Worm (Caenorhabditis elegans) whole organism, L2 larva: Measurements from ENCODE around the gene fbxa-96.

Source experiments
- C34F6.9 ChIP-seq: fragments of 150-350 bp; optimal IDR thresholded peaks from 2 replicates; lab custom pipeline; 2014; ENCODE audit warnings: missing biosample characterization, missing genetic modification characterization
- F13H6.1 ChIP-seq: sonication (generic microtip); optimal IDR thresholded peaks from 2 replicates; lab custom pipeline; 2016; ENCODE audit warnings: missing genetic modification characterization, missing compliant biosample characterization
- Y55F3AM.14 ChIP-seq: fragments of 200-800 bp; sonication (Bioruptor generic); optimal IDR thresholded peaks from 2 replicates; lab custom pipeline; 2018; ENCODE audit warnings: mild to moderate bottlenecking, missing genetic modification characterization, missing compliant biosample characterization
- alr-1 ChIP-seq: fragments of 150-350 bp; optimal IDR thresholded peaks from 2 replicates; lab custom pipeline; 2014; ENCODE audit warnings: missing biosample characterization, missing genetic modification characterization
- aly-2 ChIP-seq: fragments of 150-350 bp; optimal IDR thresholded peaks from 2 replicates; lab custom pipeline; 2014; ENCODE audit warnings: missing biosample characterization, missing genetic modification characterization
- ama-1 ChIP-seq: fragments of 150-350 bp; optimal IDR thresholded peaks from 2 replicates; lab custom pipeline; 2018; ENCODE audit warnings: inconsistent platforms
- blmp-1 ChIP-seq: sonication (generic microtip); optimal IDR thresholded peaks from 2 replicates; lab custom pipeline; 2017; ENCODE audit warnings: missing genetic modification characterization, mild to moderate bottlenecking, missing compliant biosample characterization, antibody characterized with exemption, moderate library complexity; ENCODE audit not compliant: insufficient read depth
- ceh-82 ChIP-seq: fragments of 150-350 bp; optimal IDR thresholded peaks from 2 replicates; lab custom pipeline; 2014; ENCODE audit warnings: missing biosample characterization, missing genetic modification characterization
- crh-2 ChIP-seq: sonication (generic microtip); optimal IDR thresholded peaks from 2 replicates; lab custom pipeline; 2017; ENCODE audit warnings: missing biosample characterization, missing genetic modification characterization
- dmd-4 ChIP-seq: sonication (generic microtip); optimal IDR thresholded peaks from 2 replicates; lab custom pipeline; 2017; ENCODE audit warnings: missing biosample characterization, missing genetic modification characterization
- egl-27 ChIP-seq: sonication (generic microtip); optimal IDR thresholded peaks from 3 replicates; lab custom pipeline; 2017; ENCODE audit warnings: missing biosample characterization, missing genetic modification reagents, missing genetic modification characterization
- elt-3 ChIP-seq: sonication (generic microtip); optimal IDR thresholded peaks from 2 replicates; lab custom pipeline; 2017; ENCODE audit warnings: missing biosample characterization, missing genetic modification characterization
- fos-1 ChIP-seq: fragments of 150-350 bp; optimal IDR thresholded peaks from 2 replicates; lab custom pipeline; 2014; ENCODE audit warnings: missing biosample characterization, missing genetic modification characterization
- gmeb-1 ChIP-seq: fragments of 150-350 bp; optimal IDR thresholded peaks from 2 replicates; lab custom pipeline; 2014; ENCODE audit warnings: missing biosample characterization, missing genetic modification characterization
- lin-13 ChIP-seq: fragments of 150-350 bp; optimal IDR thresholded peaks from 2 replicates; lab custom pipeline; 2014; ENCODE audit warnings: missing biosample characterization, missing genetic modification reagents, missing genetic modification characterization
- lsy-2 ChIP-seq, 2 experiments: fragments of 150-350 bp in 1 of 2; sonication (generic microtip) in 1 of 2; optimal IDR thresholded peaks; 2 replicates each; lab custom pipeline; 2014 to 2017; ENCODE audit warnings: missing biosample characterization in 2 of 2, missing genetic modification characterization in 2 of 2
- mab-5 ChIP-seq: fragments of 150-350 bp; optimal IDR thresholded peaks from 2 replicates; lab custom pipeline; 2014; ENCODE audit warnings: missing biosample characterization, missing genetic modification characterization
- mdl-1 ChIP-seq, 2 experiments: fragments of 150-350 bp in 1 of 2; sonication (generic microtip) in 1 of 2; optimal IDR thresholded peaks; 2 replicates each; lab custom pipeline; 2017; ENCODE audit warnings: missing biosample characterization in 2 of 2, missing genetic modification characterization in 2 of 2
- nhr-10 ChIP-seq: sonication (generic microtip); optimal IDR thresholded peaks from 2 replicates; lab custom pipeline; 2017; ENCODE audit warnings: missing biosample characterization, missing genetic modification characterization
- nhr-12 ChIP-seq: fragments of 150-350 bp; optimal IDR thresholded peaks from 2 replicates; lab custom pipeline; 2014; ENCODE audit warnings: missing biosample characterization, missing genetic modification characterization
- nhr-129 ChIP-seq: fragments of 150-350 bp; optimal IDR thresholded peaks from 2 replicates; lab custom pipeline; 2014; ENCODE audit warnings: missing biosample characterization, missing genetic modification characterization
- nhr-21 ChIP-seq: fragments of 150-350 bp; optimal IDR thresholded peaks from 2 replicates; lab custom pipeline; 2014; ENCODE audit warnings: missing biosample characterization, missing genetic modification characterization
- nhr-23 ChIP-seq: fragments of 150-350 bp; optimal IDR thresholded peaks from 2 replicates; lab custom pipeline; 2014; ENCODE audit warnings: missing biosample characterization, missing genetic modification reagents, missing genetic modification characterization
- nhr-237 ChIP-seq: fragments of 150-350 bp; optimal IDR thresholded peaks from 2 replicates; lab custom pipeline; 2014; ENCODE audit warnings: missing biosample characterization, missing genetic modification characterization
- nhr-25 ChIP-seq: fragments of 150-350 bp; sonication (generic microtip); optimal IDR thresholded peaks from 3 replicates; lab custom pipeline; 2014; ENCODE audit warnings: missing biosample characterization, missing genetic modification characterization
- nhr-6 ChIP-seq: fragments of 150-350 bp; optimal IDR thresholded peaks from 2 replicates; lab custom pipeline; 2014; ENCODE audit warnings: missing biosample characterization, missing genetic modification characterization
- nhr-77 ChIP-seq: fragments of 150-350 bp; optimal IDR thresholded peaks from 2 replicates; lab custom pipeline; 2014; ENCODE audit warnings: missing biosample characterization, missing genetic modification characterization
- sem-4 ChIP-seq: fragments of 150-350 bp; optimal IDR thresholded peaks from 2 replicates; lab custom pipeline; 2014; ENCODE audit warnings: missing biosample characterization, missing genetic modification reagents, missing genetic modification characterization
- skn-1 ChIP-seq: sonication (generic microtip); optimal IDR thresholded peaks from 2 replicates; lab custom pipeline; 2017; ENCODE audit warnings: missing biosample characterization, missing genetic modification characterization
- sma-3 ChIP-seq: sonication (generic microtip); optimal IDR thresholded peaks from 2 replicates; lab custom pipeline; 2016; ENCODE audit warnings: missing genetic modification reagents, missing genetic modification characterization, missing compliant biosample characterization
- snpc-4 ChIP-seq: fragments of 150-350 bp; optimal IDR thresholded peaks from 2 replicates; lab custom pipeline; 2014; ENCODE audit warnings: missing biosample characterization, missing genetic modification characterization
- unc-39 ChIP-seq: fragments of 150-350 bp; optimal IDR thresholded peaks from 2 replicates; lab custom pipeline; 2014; ENCODE audit warnings: missing biosample characterization, missing genetic modification characterization
- unc-55 ChIP-seq: fragments of 150-350 bp; sonication (generic microtip); optimal IDR thresholded peaks from 3 replicates; lab custom pipeline; 2014; ENCODE audit warnings: missing biosample characterization, missing genetic modification reagents, missing genetic modification characterization
- zag-1 ChIP-seq: fragments of 150-350 bp; optimal IDR thresholded peaks from 2 replicates; lab custom pipeline; 2014; ENCODE audit warnings: missing biosample characterization, missing genetic modification characterization
- ztf-1 ChIP-seq: fragments of 200-800 bp; sonication (Bioruptor generic); conservative IDR thresholded peaks from 2 replicates; pipeline ENCODE4 v1.3.6; 2022; ENCODE audit warnings: missing genetic modification characterization, missing compliant biosample characterization
- ztf-11 ChIP-seq: sonication (generic microtip); optimal IDR thresholded peaks from 2 replicates; lab custom pipeline; 2017; ENCODE audit warnings: missing biosample characterization, missing genetic modification characterization
- ztf-4 ChIP-seq: fragments of 150-350 bp; optimal IDR thresholded peaks from 2 replicates; lab custom pipeline; 2014; ENCODE audit warnings: missing biosample characterization, missing genetic modification characterization

fbxa-96 gene

DNA sequence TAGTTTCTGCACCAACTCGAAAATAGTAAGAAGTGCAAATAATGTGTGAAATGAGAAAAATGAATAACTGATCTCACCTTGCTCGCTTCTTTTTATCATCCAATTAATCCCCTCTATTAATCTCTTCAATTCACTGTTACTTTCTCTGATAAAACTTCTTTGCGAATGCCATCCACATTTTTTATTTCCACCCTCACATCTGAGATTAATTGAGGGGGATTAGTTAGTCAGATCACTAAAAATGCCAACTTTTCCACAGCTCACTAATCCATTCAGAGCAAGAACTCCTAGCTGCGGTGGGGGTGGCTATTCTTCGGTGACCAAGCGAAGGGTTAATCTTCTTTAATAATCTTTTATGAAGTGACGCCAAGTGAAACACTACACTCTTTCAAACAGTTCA lies 25.4 kb downstream of the fbxa-96 start, which contains the start of gene dsc-1:
TSS of gene dsc-1 (minus strand) at position 46 of the 400 bp plus-strand sequence.
- TF ChIP-seq aly-2 (tag; lab: Kevin White, UChicago): no peak
- no peak for TF ChIP-seq nhr-21 (tag; lab: Kevin White, UChicago)
- no peak for TF ChIP-seq elt-3 (tag; lab: Kevin White, UChicago)
- TF ChIP-seq mab-5 (tag; lab: Kevin White, UChicago): no peak
- TF ChIP-seq ztf-4: no peak
- TF ChIP-seq ceh-82 (tag; lab: Kevin White, UChicago): no peak
- no peak for TF ChIP-seq crh-2 (tag; lab: Kevin White, UChicago)
- TF ChIP-seq zag-1 (tag; lab: Kevin White, UChicago): no peak
- TF ChIP-seq unc-39 (tag; lab: Kevin White, UChicago): no peak

DNA sequence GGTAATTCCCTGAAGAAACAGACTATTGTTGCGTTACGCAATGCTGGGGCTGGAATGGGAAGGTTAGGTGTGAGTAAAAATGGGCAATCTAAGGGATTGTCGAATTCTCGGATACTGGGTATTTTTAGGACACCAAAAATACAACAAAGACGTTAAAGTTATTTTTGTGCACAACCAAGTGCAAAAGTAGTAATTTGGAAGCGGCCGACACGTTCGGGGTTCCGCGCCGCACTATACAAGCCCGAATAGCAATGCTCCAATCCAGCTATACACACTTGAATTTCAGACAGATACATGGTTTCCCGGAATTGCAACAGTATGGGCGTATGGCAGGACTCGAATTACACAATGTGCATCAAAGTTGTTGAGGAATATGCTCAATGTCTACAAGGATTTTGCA lies 32.2 kb downstream of the fbxa-96 start:
- TF ChIP-seq snpc-4 (tag; lab: Kevin White, UChicago): peak; percentile 24
- no peak for TF ChIP-seq nhr-25
- TF ChIP-seq, all 48 proteins: peak for 1

DNA sequence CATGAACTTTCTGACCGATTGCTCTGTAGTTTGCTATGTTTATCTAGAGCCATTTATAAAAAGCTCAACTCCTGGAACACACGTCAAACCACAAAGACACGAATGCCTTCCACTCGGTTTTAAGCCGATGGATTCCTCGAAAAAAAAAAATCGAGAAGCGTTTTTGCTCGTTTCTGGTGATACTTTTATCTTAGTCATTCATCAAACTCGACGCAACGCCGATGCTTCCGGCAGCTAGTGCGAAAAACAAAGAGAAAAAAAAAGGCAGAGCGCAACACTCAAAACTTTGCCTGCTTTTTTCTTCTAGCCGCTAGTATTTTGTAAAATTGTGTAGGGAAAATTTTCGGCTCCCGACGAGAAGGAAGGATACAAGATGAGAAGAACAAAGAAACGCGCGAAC lies 32.6 kb downstream of the fbxa-96 start:
- TF ChIP-seq mab-5 (tag; lab: Kevin White, UChicago) (peak; percentile 68), egl-27 (tag; lab: Kevin White, UChicago) (peak; percentile 4), lsy-2 (tag; optimal IDR thresholded peaks at IDR 0.05; lab: Kevin White, UChicago) (peak in 1 of 2 experiments; percentile 3), ama-1 (lab: Kevin White, UChicago) (no peak), unc-55 (GFP tag; lab: Kevin White, UChicago) (peak; percentile 77)

DNA sequence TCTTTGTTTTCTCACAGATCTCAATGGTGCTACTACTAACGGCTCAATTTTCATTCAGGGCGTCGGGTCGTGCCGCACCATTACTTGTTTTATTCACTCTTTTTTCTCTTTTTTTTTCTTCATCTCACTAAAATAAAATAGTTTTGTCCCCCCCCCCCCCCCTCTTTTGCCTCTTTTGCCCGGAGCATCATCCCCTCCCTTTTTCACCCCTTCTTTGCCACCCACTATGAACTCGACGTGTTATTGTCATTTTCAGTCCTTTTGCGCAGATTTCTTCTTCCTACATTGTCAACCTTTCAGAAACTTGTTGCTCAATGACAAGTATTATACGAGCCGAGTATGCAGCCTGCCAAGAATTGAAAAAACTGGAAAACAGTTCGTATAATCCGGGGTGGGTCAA lies 34.2 kb downstream of the fbxa-96 start, which contains the start of gene seb-3:
TSS of gene seb-3 (plus strand) at position 301 of the 400 bp plus-strand sequence.
- no peak for TF ChIP-seq mdl-1 (tag; optimal IDR thresholded peaks at IDR 0.05; lab: Kevin White, UChicago)
- TF ChIP-seq gmeb-1 (tag; lab: Kevin White, UChicago): no peak
- no peak for TF ChIP-seq lsy-2 (tag; optimal IDR thresholded peaks at IDR 0.05; lab: Kevin White, UChicago)
- TF ChIP-seq crh-2 (tag; lab: Kevin White, UChicago): no peak
- TF ChIP-seq nhr-77 (tag; lab: Kevin White, UChicago): no peak
- TF ChIP-seq Y55F3AM.14 (GFP tag; lab: Kevin White, UChicago): no peak
- no peak for TF ChIP-seq elt-3 (tag; lab: Kevin White, UChicago)
- TF ChIP-seq nhr-25: no peak
- no peak for TF ChIP-seq nhr-10 (tag; lab: Kevin White, UChicago)
- no peak for TF ChIP-seq egl-27 (tag; lab: Kevin White, UChicago)
- TF ChIP-seq blmp-1: no peak
- TF ChIP-seq, all 48 proteins: peak for 0

DNA sequence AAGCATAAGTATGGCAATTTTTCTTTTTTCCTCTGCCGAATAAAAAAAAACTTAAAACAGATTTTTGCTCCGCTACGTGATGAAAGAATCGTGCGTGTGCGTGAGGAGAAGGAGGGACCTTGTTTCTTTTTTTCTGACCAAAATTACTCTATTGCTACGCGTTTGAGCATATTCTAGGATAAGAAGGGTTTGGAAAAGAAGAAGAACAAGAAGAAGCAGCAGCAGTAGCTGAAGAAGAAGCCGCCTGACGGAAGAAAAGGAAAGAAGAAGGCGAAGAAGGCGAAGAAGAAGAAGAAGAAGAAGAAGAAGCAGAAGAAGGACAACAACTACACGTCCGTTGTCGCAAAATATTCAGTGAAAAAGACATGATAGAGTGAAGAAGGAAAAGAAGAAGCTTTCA lies 44.1 kb downstream of the fbxa-96 start:
- TF ChIP-seq unc-55 (GFP tag; lab: Kevin White, UChicago): peak; percentile 42
- no peak for TF ChIP-seq ztf-11 (tag; lab: Kevin White, UChicago)
- no peak for TF ChIP-seq ama-1 (lab: Kevin White, UChicago)
- no peak for TF ChIP-seq ztf-1 (GFP tag; lab: Robert Waterston, UW)
- TF ChIP-seq Y55F3AM.14 (GFP tag; lab: Kevin White, UChicago): no peak
- TF ChIP-seq blmp-1: no peak
- no peak for TF ChIP-seq skn-1 (tag; lab: Kevin White, UChicago)
- no peak for TF ChIP-seq dmd-4 (tag; lab: Kevin White, UChicago)
- TF ChIP-seq sma-3 (GFP tag; lab: Kevin White, UChicago): no peak
- no peak for TF ChIP-seq nhr-12
- TF ChIP-seq egl-27 (tag; lab: Kevin White, UChicago): peak; percentile 11
- no peak for TF ChIP-seq alr-1 (tag; lab: Kevin White, UChicago)
- TF ChIP-seq nhr-21 (tag; lab: Kevin White, UChicago): no peak
- no peak for TF ChIP-seq sem-4
- TF ChIP-seq aly-2 (tag; lab: Kevin White, UChicago): no peak
- TF ChIP-seq F13H6.1 (tag; lab: Kevin White, UChicago): no peak
- TF ChIP-seq nhr-6 (tag; lab: Kevin White, UChicago): no peak
- TF ChIP-seq, all 48 proteins: peak for 2

DNA sequence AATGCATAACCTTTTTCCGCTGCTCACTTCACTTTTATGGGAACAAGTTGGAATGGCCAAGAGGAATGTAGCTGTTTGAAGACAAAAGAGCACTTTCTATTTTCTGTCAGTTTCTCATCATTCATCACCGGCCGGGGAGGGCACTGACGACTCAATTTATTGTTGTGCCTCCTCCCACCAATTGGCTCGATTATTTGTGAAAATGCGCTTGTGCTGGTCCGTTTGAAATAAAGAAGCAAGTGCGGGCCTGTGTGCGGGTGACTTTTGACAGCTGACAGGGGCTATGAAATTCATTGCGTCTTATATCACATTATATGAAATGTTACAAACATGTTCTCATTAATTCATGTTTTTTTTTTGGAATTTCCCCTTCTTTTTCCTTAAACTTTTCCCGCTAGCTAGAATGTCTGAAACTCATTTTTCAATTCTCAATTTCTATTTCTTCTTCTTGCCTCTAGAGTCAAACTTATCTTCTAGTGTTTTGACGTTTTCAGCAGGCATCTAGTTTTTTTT lies 46.2 kb downstream of the fbxa-96 start:
- TF ChIP-seq ztf-11 (tag; lab: Kevin White, UChicago) (no peak), nhr-129 (tag; lab: Kevin White, UChicago) (peak; percentile 28), Y55F3AM.14 (GFP tag; lab: Kevin White, UChicago) (no peak), lin-13 (no peak), lsy-2 (tag; optimal IDR thresholded peaks at IDR 0.05; lab: Kevin White, UChicago) (peak in 1 of 2 experiments; percentile 13), crh-2 (tag; lab: Kevin White, UChicago) (no peak), gmeb-1 (tag; lab: Kevin White, UChicago) (no peak), zag-1 (tag; lab: Kevin White, UChicago) (no peak), nhr-10 (tag; lab: Kevin White, UChicago) (no peak), fos-1 (tag; lab: Kevin White, UChicago) (no peak), F13H6.1 (tag; lab: Kevin White, UChicago) (peak; percentile 23), nhr-237 (tag; lab: Kevin White, UChicago) (no peak), nhr-23 (tag; lab: Kevin White, UChicago) (no peak), nhr-25 (no peak), C34F6.9 (tag; lab: Kevin White, UChicago) (peak; percentile 16), ztf-4 (no peak)
